Worm (Caenorhabditis elegans) whole organism, mixed stage, embryonic: ENCODE data around the gene ZK354.7.

Experiments
- M03D4.4 ChIP-seq: sonication (generic microtip); optimal IDR thresholded peaks from 2 replicates; lab custom pipeline; 2017; ENCODE audit warnings: mild to moderate bottlenecking, missing genetic modification characterization, missing compliant biosample characterization
- bed-3 ChIP-seq: fragments of 200-800 bp; sonication (Bioruptor generic); optimal IDR thresholded peaks from 3 replicates; lab custom pipeline; 2018; ENCODE audit warnings: mild to moderate bottlenecking, missing genetic modification characterization, moderate library complexity, missing compliant biosample characterization
- ces-1 ChIP-seq: fragments of 150-350 bp; optimal IDR thresholded peaks from 2 replicates; lab custom pipeline; 2014; ENCODE audit warnings: missing biosample characterization, missing genetic modification reagents, missing genetic modification characterization
- elt-3 ChIP-seq: fragments of 150-350 bp; optimal IDR thresholded peaks from 2 replicates; lab custom pipeline; 2014; ENCODE audit warnings: missing biosample characterization, missing genetic modification characterization
- nhr-28 ChIP-seq: fragments of 150-350 bp; optimal IDR thresholded peaks from 2 replicates; lab custom pipeline; 2014; ENCODE audit warnings: missing biosample characterization, missing genetic modification characterization
- nhr-76 ChIP-seq: sonication (generic microtip); optimal IDR thresholded peaks from 2 replicates; lab custom pipeline; 2017; ENCODE audit warnings: missing biosample characterization, missing genetic modification characterization
- sem-2 ChIP-seq: fragments of 200-800 bp; sonication (Bioruptor generic); optimal IDR thresholded peaks from 2 replicates; lab custom pipeline; 2018; ENCODE audit warnings: mild to moderate bottlenecking, missing genetic modification characterization, missing compliant biosample characterization
- snpc-4 ChIP-seq: fragments of 150-350 bp; optimal IDR thresholded peaks from 2 replicates; lab custom pipeline; 2014; ENCODE audit warnings: missing biosample characterization, missing genetic modification characterization
- sptf-1 ChIP-seq: sonication (generic microtip); optimal IDR thresholded peaks from 2 replicates; lab custom pipeline; 2017; ENCODE audit warnings: mild to moderate bottlenecking, missing genetic modification characterization, moderate library complexity, missing compliant biosample characterization
- unc-120 ChIP-seq: sonication (generic microtip); optimal IDR thresholded peaks from 2 replicates; lab custom pipeline; 2017; ENCODE audit warnings: missing genetic modification characterization, missing compliant biosample characterization; ENCODE audit not compliant: poor library complexity, severe bottlenecking
- unc-39 ChIP-seq: fragments of 150-350 bp; optimal IDR thresholded peaks from 2 replicates; lab custom pipeline; 2014; ENCODE audit warnings: missing biosample characterization, missing genetic modification characterization
- unc-62 ChIP-seq: fragments of 150-350 bp; optimal IDR thresholded peaks from 2 replicates; lab custom pipeline; 2014; ENCODE audit warnings: missing biosample characterization, missing genetic modification reagents, missing genetic modification characterization
- ztf-11 ChIP-seq: fragments of 150-350 bp; optimal IDR thresholded peaks from 2 replicates; lab custom pipeline; 2014; ENCODE audit warnings: missing biosample characterization, missing genetic modification characterization

ce11 chrIV:5326144-5326543 is 23.2 kb upstream of the ZK354.7 start, which contains the start of gene Y4C6B.4:
- TF ChIP-seq unc-39 (no peak), nhr-76 (tag; lab: Kevin White, UChicago) (no peak), unc-62 (GFP tag; lab: Kevin White, UChicago) (no peak), M03D4.4 (no peak), ztf-11 (no peak), elt-3 (tag; lab: Kevin White, UChicago) (no peak), sptf-1 (no peak), unc-120 (tag; lab: Kevin White, UChicago) (no peak), snpc-4 (no peak), sem-2 (GFP tag; lab: Kevin White, UChicago) (no peak), nhr-28 (tag; lab: Kevin White, UChicago) (no peak), ces-1 (GFP tag; lab: Kevin White, UChicago) (no peak), bed-3 (GFP tag; lab: Kevin White, UChicago) (no peak)
